Fruit fly (Drosophila melanogaster) whole organism, adult: ENCODE data around the gene isoQC.

Experiments used
- CG11617 ChIP-seq: fragments of 200-800 bp; sonication (Bioruptor generic); optimal IDR thresholded peaks from 2 replicates; lab custom pipeline; 2017; ENCODE audit warnings: mild to moderate bottlenecking, missing biosample characterization, missing genetic modification reagents, missing genetic modification characterization
- CG33017 ChIP-seq: fragments of 200-800 bp; sonication (Bioruptor generic); optimal IDR thresholded peaks from 2 replicates; lab custom pipeline; 2018; ENCODE audit warnings: missing biosample characterization, mild to moderate bottlenecking, missing genetic modification characterization, moderate library complexity
- CG7045 ChIP-seq: fragments of 200-800 bp; sonication (Bioruptor generic); optimal IDR thresholded peaks from 2 replicates; lab custom pipeline; 2017; ENCODE audit warnings: missing biosample characterization, mild to moderate bottlenecking, missing genetic modification characterization
- Hr96 ChIP-seq: fragments of 200-800 bp; sonication (Bioruptor generic); optimal IDR thresholded peaks from 2 replicates; lab custom pipeline; 2016; ENCODE audit warnings: missing biosample characterization, missing genetic modification characterization
- cic ChIP-seq: fragments of 200-800 bp; sonication (Bioruptor generic); optimal IDR thresholded peaks from 2 replicates; lab custom pipeline; 2017; ENCODE audit warnings: missing biosample characterization, mild to moderate bottlenecking, missing genetic modification characterization, moderate library complexity
- kay ChIP-seq: fragments of 200-800 bp; sonication (Bioruptor generic); peaks from one replicate; lab custom pipeline; 2016; ENCODE audit warnings: missing biosample characterization, missing genetic modification characterization, borderline replicate concordance
- ovo ChIP-seq: fragments of 200-800 bp; sonication (Bioruptor generic); optimal IDR thresholded peaks from 2 replicates; lab custom pipeline; 2016; ENCODE audit warnings: missing biosample characterization, missing genetic modification characterization
- tj ChIP-seq: fragments of 200-800 bp; sonication (Bioruptor generic); optimal IDR thresholded peaks from 3 replicates; lab custom pipeline; 2017; ENCODE audit warnings: missing biosample characterization, mild to moderate bottlenecking, missing genetic modification characterization, moderate library complexity

- TF ChIP-seq CG7045 (GFP tag; lab: Kevin White, UChicago) = peak; percentile 70
- peak; percentile 40 for TF ChIP-seq CG11617 (GFP tag; lab: Kevin White, UChicago)
- peak; percentile 74 for TF ChIP-seq CG33017 (tag; lab: Kevin White, UChicago)
- TF ChIP-seq kay (GFP tag; lab: Kevin White, UChicago) = no peak
- TF ChIP-seq tj (GFP tag; lab: Kevin White, UChicago) = peak; percentile 82
- TF ChIP-seq ovo = no peak
- no peak for TF ChIP-seq cic (GFP tag; lab: Kevin White, UChicago)
- TF ChIP-seq Hr96 (GFP tag; lab: Kevin White, UChicago) = no peak
These were observed 1.1 kb upstream of the isoQC start, which contains the start of the genes CG32428 and CG5969 for dm6 chr3L:20473021-20473799.
